Worm (Caenorhabditis elegans) whole organism, early embryonic: Measurements from ENCODE around the gene col-91.

Source experiments
- B0310.2 ChIP-seq: sonication (generic microtip); optimal IDR thresholded peaks from 2 replicates; lab custom pipeline; 2016; ENCODE audit warnings: mild to moderate bottlenecking, missing genetic modification characterization, missing compliant biosample characterization
- F13C5.2 ChIP-seq: sonication (generic microtip); optimal IDR thresholded peaks from 2 replicates; lab custom pipeline; 2017; ENCODE audit warnings: mild to moderate bottlenecking, missing genetic modification characterization, inconsistent platforms, missing compliant biosample characterization
- aly-1 ChIP-seq: sonication (generic microtip); optimal IDR thresholded peaks from 2 replicates; lab custom pipeline; 2016; ENCODE audit warnings: missing genetic modification characterization, missing compliant biosample characterization
- ama-1 ChIP-seq: fragments of 150-350 bp; optimal IDR thresholded peaks from 2 replicates; lab custom pipeline; 2014
- ceh-13 ChIP-seq: fragments of 200-800 bp; sonication (Bioruptor generic); optimal IDR thresholded peaks from 2 replicates; lab custom pipeline; 2018; ENCODE audit warnings: mild to moderate bottlenecking, missing genetic modification characterization, missing compliant biosample characterization
- ceh-36 ChIP-seq: sonication (generic microtip); optimal IDR thresholded peaks from 2 replicates; lab custom pipeline; 2016; ENCODE audit warnings: missing genetic modification characterization, inconsistent platforms, missing compliant biosample characterization
- ets-7 ChIP-seq: sonication (generic microtip); optimal IDR thresholded peaks from 2 replicates; lab custom pipeline; 2016; ENCODE audit warnings: missing genotype, missing genetic modification characterization, missing compliant biosample characterization
- flt-1 ChIP-seq: fragments of 200-800 bp; sonication (Bioruptor generic); IDR thresholded peaks from 2 replicates; pipeline ENCODE4 v1.3.6; 2022; ENCODE audit warnings: missing genetic modification characterization, missing compliant biosample characterization
- hmbx-1 ChIP-seq: sonication (generic microtip); optimal IDR thresholded peaks from 2 replicates; lab custom pipeline; 2016; ENCODE audit warnings: mild to moderate bottlenecking, missing genetic modification characterization, missing compliant biosample characterization
- pes-1 ChIP-seq: fragments of 200-800 bp; sonication (Bioruptor generic); IDR thresholded peaks from 2 replicates; pipeline ENCODE4 v1.3.6; 2022; ENCODE audit warnings: missing genetic modification reagents, missing genetic modification characterization, missing compliant biosample characterization
- scrt-1 ChIP-seq: fragments of 200-800 bp; sonication (Bioruptor generic); IDR thresholded peaks from 2 replicates; pipeline ENCODE4 v1.3.6; 2022; ENCODE audit warnings: missing genetic modification characterization, missing compliant biosample characterization
- sea-1 ChIP-seq: fragments of 200-800 bp; sonication (Bioruptor generic); conservative IDR thresholded peaks from 2 replicates; pipeline ENCODE4 v1.3.6; 2022; ENCODE audit warnings: missing genetic modification characterization, missing compliant biosample characterization
- tbx-37 ChIP-seq: fragments of 200-800 bp; sonication (Bioruptor generic); conservative IDR thresholded peaks from 2 replicates; pipeline ENCODE4 v1.3.6; 2022; ENCODE audit warnings: missing genetic modification reagents, missing genetic modification characterization, missing compliant biosample characterization

- TF ChIP-seq hmbx-1 (no peak), ama-1 (lab: Kevin White, UChicago) (no peak), scrt-1 (GFP tag; lab: Robert Waterston, UW) (no peak), pes-1 (GFP tag; lab: Robert Waterston, UW) (no peak), aly-1 (tag; lab: Kevin White, UChicago) (no peak), flt-1 (GFP tag; lab: Robert Waterston, UW) (no peak), B0310.2 (tag; lab: Kevin White, UChicago) (no peak), F13C5.2 (tag; lab: Kevin White, UChicago) (no peak), sea-1 (GFP tag; lab: Robert Waterston, UW) (no peak), ets-7 (tag; lab: Kevin White, UChicago) (no peak), ceh-36 (tag; lab: Kevin White, UChicago) (no peak), ceh-13 (GFP tag; lab: Kevin White, UChicago) (no peak), tbx-37 (GFP tag; lab: Robert Waterston, UW) (no peak)
Observed at ce11 chrIII:8242809-8243208, 20.7 kb downstream of the col-91 start, which contains the start of gene C02F5.12.
